Fruit fly (Drosophila melanogaster) S2 (cell line): ENCODE results near the gene CG32445.

Experiments used
- CG8478 ChIP-seq: fragments of >200 bp; optimal IDR thresholded peaks from 2 replicates; lab custom pipeline; 2018
- CTCF ChIP-seq, 2 experiments: fragments of >200 bp; optimal IDR thresholded peaks; 2 replicates each; lab custom pipeline; 2018

DNA sequence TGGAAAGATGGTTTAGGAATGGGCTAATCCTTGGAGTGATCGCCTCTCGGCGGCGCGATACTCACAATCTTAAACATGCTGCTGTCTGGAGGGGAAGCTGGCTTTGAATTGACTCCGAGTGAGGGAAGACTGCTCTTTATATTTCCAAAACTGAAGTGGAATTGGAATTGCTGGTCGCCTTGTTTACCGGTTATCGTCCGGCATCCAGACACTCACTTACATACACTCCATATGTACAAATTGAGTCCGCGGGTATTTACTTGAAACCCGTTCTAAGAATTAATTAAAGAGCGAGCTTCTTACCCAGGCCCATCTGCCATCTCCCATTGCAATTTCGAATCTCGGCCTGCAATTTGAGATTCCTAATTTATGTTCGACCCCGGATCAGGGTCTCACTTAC, 27.7 kb downstream of the CG32445 start, which contains the start of gene Cpr78E:
- TF ChIP-seq CG8478 (lab: Kevin White, UChicago) (no peak), CTCF (optimal IDR thresholded peaks at IDR 0.05; lab: Kevin White, UChicago) (no peak)
